Fruit fly (Drosophila melanogaster): Measurements from ENCODE around the gene CG6508.

CG6508 gene

DNA sequence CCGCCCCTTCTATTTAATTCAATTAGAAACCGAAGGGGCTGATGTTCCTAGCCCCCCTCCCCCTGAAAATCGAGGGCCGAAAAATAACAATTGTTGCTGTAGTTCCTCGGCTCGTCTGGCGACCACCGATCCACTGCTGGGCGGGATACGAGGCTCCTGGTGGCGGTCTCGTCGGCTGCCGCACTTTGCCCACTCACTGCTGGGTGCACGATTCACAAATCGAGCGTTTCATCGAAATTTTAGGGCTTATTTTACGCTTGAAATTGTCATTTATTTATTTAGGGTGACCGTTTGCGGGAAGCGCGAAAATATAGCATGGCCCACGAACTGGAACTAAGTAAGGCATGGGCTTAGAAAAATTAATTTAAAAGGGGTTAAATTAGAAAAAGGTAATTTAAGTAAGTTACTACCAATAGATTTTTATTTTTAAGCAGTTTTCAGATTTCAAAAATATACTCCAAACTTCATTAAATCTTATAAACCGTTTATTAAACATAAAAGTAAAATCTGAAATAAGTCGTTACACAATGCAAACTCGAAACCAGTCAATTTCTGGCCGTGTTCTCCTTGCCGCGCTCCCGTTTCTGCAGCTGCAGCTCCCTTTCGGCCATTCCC is 37.5 kb downstream of the CG6508 start, which contains the start of gene Dnz1 (continued):
- TF ChIP-seq Hr3 (GFP tag; optimal IDR thresholded peaks at IDR 0.05), result peak; percentile 53
- TF ChIP-seq Hmr (GFP tag; optimal IDR thresholded peaks at IDR 0.05), result peak; percentile 61
- 0 out of 2 replicates have a peak, but pooled peaks have one; percentile 8 for TF ChIP-seq CG11696 (GFP tag; IDR thresholded peaks at IDR 0.05)
- TF ChIP-seq slp2 (GFP tag; optimal IDR thresholded peaks at IDR 0.05), result no peak
- TF ChIP-seq nom (GFP tag; optimal IDR thresholded peaks at IDR 0.05), result peak; percentile 4
- TF ChIP-seq zfh2 (GFP tag; optimal IDR thresholded peaks at IDR 0.05), result peak; percentile 58
- peak; percentile 23 for TF ChIP-seq D19A (tag; optimal IDR thresholded peaks at IDR 0.05)
- peak; percentile 36 for TF ChIP-seq nerfin-1 (tag; optimal IDR thresholded peaks at IDR 0.05)
- peak; percentile 55 for TF ChIP-seq bcd (GFP tag; optimal IDR thresholded peaks at IDR 0.05)
- peak; percentile 73 for TF ChIP-seq gem (tag; optimal IDR thresholded peaks at IDR 0.05)
- TF ChIP-seq sug (tag; optimal IDR thresholded peaks at IDR 0.05), result peak; percentile 60
- TF ChIP-seq aop (GFP tag; IDR thresholded peaks at IDR 0.05), result no peak
- TF ChIP-seq crol (GFP tag; IDR thresholded peaks at IDR 0.05), result peak; percentile 83
- TF ChIP-seq gfzf (GFP tag; optimal IDR thresholded peaks at IDR 0.05), result peak; percentile 64
- TF ChIP-seq Fer3 (tag; optimal IDR thresholded peaks at IDR 0.05), result peak; percentile 48
- TF ChIP-seq CG4820 (GFP tag; optimal IDR thresholded peaks at IDR 0.05), result peak; percentile 20
- peak; percentile 75 for TF ChIP-seq Med (GFP tag)
- peak; percentile 45 for TF ChIP-seq caup (GFP tag; optimal IDR thresholded peaks at IDR 0.05; ENCODE audit: severe bottlenecking)
- TF ChIP-seq CG33213 (GFP tag; optimal IDR thresholded peaks at IDR 0.05), result no peak
- TF ChIP-seq Abd-B (GFP tag; optimal IDR thresholded peaks at IDR 0.05), result peak; percentile 1
- peak; percentile 60 for TF ChIP-seq CG13424 (tag; optimal IDR thresholded peaks at IDR 0.05)
- peak; percentile 10 for TF ChIP-seq CG8388 (GFP tag; optimal IDR thresholded peaks at IDR 0.05)
- peak; percentile 34 for TF ChIP-seq CG7928 (GFP tag; optimal IDR thresholded peaks at IDR 0.05)
- peak; percentile 27; the same call in 2 of the 3 replicates for TF ChIP-seq Aef1 (GFP tag; IDR thresholded peaks at IDR 0.05)
- TF ChIP-seq Dbx (GFP tag; IDR thresholded peaks at IDR 0.05), result peak; percentile 49; the same call in 2 of the 3 replicates
- TF ChIP-seq CG11695 (GFP tag; IDR thresholded peaks at IDR 0.05), result peak; percentile 45; the same call in 1 of the 3 replicates
- peak; percentile 26; the same call in 1 of the 2 replicates for TF ChIP-seq rib (GFP tag; IDR thresholded peaks at IDR 0.05)
- peak; percentile 16 for TF ChIP-seq BtbVII (GFP tag; optimal IDR thresholded peaks at IDR 0.05)
- peak; percentile 40; the same call in 1 of the 2 replicates for TF ChIP-seq CG6689 (GFP tag; IDR thresholded peaks at IDR 0.05)
- TF ChIP-seq Nf-YC (tag; optimal IDR thresholded peaks at IDR 0.05), result peak; percentile 48
- TF ChIP-seq CG17359 (tag; optimal IDR thresholded peaks at IDR 0.05), result peak; percentile 65
- peak; percentile 26 for TF ChIP-seq CG10654 (GFP tag; optimal IDR thresholded peaks at IDR 0.05)
- no peak for TF ChIP-seq pan (optimal IDR thresholded peaks at IDR 0.05)
- peak in 1 of 2 experiments; percentile 47 for TF ChIP-seq pan (GFP tag; optimal IDR thresholded peaks at IDR 0.05 in 1 of 2, IDR thresholded peaks at IDR 0.05 in 1 of 2)
- TF ChIP-seq tgo (GFP tag; IDR thresholded peaks at IDR 0.05), result peak; percentile 62; the same call in 2 of the 3 replicates
- TF ChIP-seq CG17802 (tag; optimal IDR thresholded peaks at IDR 0.05), result no peak
- no peak for TF ChIP-seq CG3065 (GFP tag; optimal IDR thresholded peaks at IDR 0.05)
- TF ChIP-seq E2f2 (GFP tag; IDR thresholded peaks at IDR 0.05), result peak; percentile 51
- TF ChIP-seq kay (GFP tag; optimal IDR thresholded peaks at IDR 0.05), result peak; percentile 7
- TF ChIP-seq Sin3A (optimal IDR thresholded peaks at IDR 0.05), result peak; percentile 4
- peak; percentile 15 for TF ChIP-seq CG17385 (GFP tag; optimal IDR thresholded peaks at IDR 0.05)
- peak; percentile 23 for TF ChIP-seq CG18011 (GFP tag; optimal IDR thresholded peaks at IDR 0.05)
- no peak for TF ChIP-seq insv (GFP tag; optimal IDR thresholded peaks at IDR 0.05)
- peak; percentile 23 for TF ChIP-seq trem (tag; optimal IDR thresholded peaks at IDR 0.05)
- TF ChIP-seq CG17829 (tag; optimal IDR thresholded peaks at IDR 0.05), result peak; percentile 63
- TF ChIP-seq schlank (tag; optimal IDR thresholded peaks at IDR 0.05), result no peak
- TF ChIP-seq CG18262 (tag; optimal IDR thresholded peaks at IDR 0.05), result peak; percentile 59
- no peak for TF ChIP-seq Trl (optimal IDR thresholded peaks at IDR 0.05)
- peak; percentile 62 for TF ChIP-seq Trl (GFP tag; optimal IDR thresholded peaks at IDR 0.05)
- peak; percentile 53 for TF ChIP-seq stc (GFP tag; IDR thresholded peaks at IDR 0.05)
